Worm (Caenorhabditis elegans) whole organism, young adult: ENCODE measurements around the gene F21C10.4.

Experiments
- F55B11.4 ChIP-seq: sonication (generic microtip); optimal IDR thresholded peaks from 2 replicates; lab custom pipeline; 2016; ENCODE audit warnings: missing compliant biosample characterization, missing genetic modification characterization, borderline replicate concordance; ENCODE audit not compliant: insufficient read depth
- T07F8.4 ChIP-seq: sonication (generic microtip); optimal IDR thresholded peaks from 2 replicates; lab custom pipeline; 2016; ENCODE audit warnings: mild to moderate bottlenecking, missing genetic modification characterization, moderate library complexity, missing compliant biosample characterization
- egl-44 ChIP-seq: fragments of 200-800 bp; sonication (Bioruptor generic); IDR thresholded peaks from 2 replicates; pipeline ENCODE4 v1.3.6; 2022; ENCODE audit warnings: missing genetic modification reagents, missing genetic modification characterization, missing compliant biosample characterization
- hlh-12 ChIP-seq: sonication (generic microtip); optimal IDR thresholded peaks from 2 replicates; lab custom pipeline; 2016; ENCODE audit warnings: missing genetic modification characterization, missing compliant biosample characterization
- lin-40 ChIP-seq: sonication (generic microtip); optimal IDR thresholded peaks from 2 replicates; lab custom pipeline; 2016; ENCODE audit warnings: missing genetic modification characterization, mild to moderate bottlenecking, missing compliant biosample characterization, missing genotype, missing genetic modification reagents
- madf-8 ChIP-seq: fragments of 200-800 bp; sonication (Bioruptor generic); conservative IDR thresholded peaks from 2 replicates; pipeline ENCODE4 v1.3.6; 2022; ENCODE audit warnings: missing genetic modification reagents, missing genetic modification characterization, missing compliant biosample characterization
- nfyb-1 ChIP-seq: fragments of 200-800 bp; sonication (Bioruptor generic); IDR thresholded peaks from 2 replicates; pipeline ENCODE4 v1.3.6; 2022; ENCODE audit warnings: missing genetic modification reagents, missing genetic modification characterization, missing compliant biosample characterization
- nhr-90 ChIP-seq: sonication (generic microtip); optimal IDR thresholded peaks from 2 replicates; lab custom pipeline; 2016; ENCODE audit warnings: missing genotype, mild to moderate bottlenecking, missing genetic modification characterization, missing compliant biosample characterization
- repo-1 ChIP-seq: sonication (generic microtip); optimal IDR thresholded peaks from 2 replicates; lab custom pipeline; 2017; ENCODE audit warnings: mild to moderate bottlenecking, missing genetic modification characterization, missing compliant biosample characterization
- snpc-4 ChIP-seq, 5 experiments: fragments of 150-350 bp in 1 of 5; sonication (generic microtip) in 4 of 5; optimal IDR thresholded peaks; 2 replicates each; lab custom pipeline; 2014 to 2018; ENCODE audit warnings: missing genetic modification characterization in 5 of 5, missing biosample characterization in 3 of 5, antibody characterized with exemption in 2 of 5, mild to moderate bottlenecking in 2 of 5, missing compliant biosample characterization in 2 of 5, missing genotype in 2 of 5, moderate library complexity in 2 of 5, missing genetic modification reagents in 1 of 5
- zfh-2 ChIP-seq: fragments of 200-800 bp; sonication (Bioruptor generic); conservative IDR thresholded peaks from 2 replicates; pipeline ENCODE4 v1.3.6; 2022; ENCODE audit warnings: missing genetic modification reagents, missing genetic modification characterization, missing compliant biosample characterization
- ztf-25 ChIP-seq: fragments of 200-800 bp; sonication (Bioruptor generic); IDR thresholded peaks from 2 replicates; pipeline ENCODE4 v1.3.6; 2022; ENCODE audit warnings: missing genetic modification reagents, missing genetic modification characterization, missing compliant biosample characterization
- ztf-6 ChIP-seq: fragments of 200-800 bp; sonication (Bioruptor generic); IDR thresholded peaks from 2 replicates; pipeline ENCODE4 v1.3.6; 2022; ENCODE audit warnings: missing genetic modification reagents, missing genetic modification characterization, missing compliant biosample characterization

DNA sequence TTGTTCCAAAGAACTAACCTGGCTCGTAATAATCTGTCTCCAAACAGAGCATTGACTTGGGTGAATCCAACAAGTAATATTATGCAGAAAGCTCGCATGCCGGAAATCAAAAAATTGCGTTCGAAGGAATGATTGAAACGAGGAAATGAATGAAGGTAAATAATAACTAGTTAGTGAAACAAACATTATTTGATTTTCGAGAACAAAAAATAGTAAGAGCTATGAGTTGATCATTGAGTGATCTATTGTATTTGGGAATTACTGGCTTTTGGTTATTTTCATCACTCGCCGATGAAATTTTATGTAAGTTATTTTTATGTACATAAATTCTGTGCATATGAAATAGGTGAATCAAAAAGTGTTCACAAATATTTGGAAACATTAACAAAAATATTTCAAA lies 28.4 kb downstream of the F21C10.4 start, which contains the start of gene B0222.5:
- no peak for TF ChIP-seq egl-44
- no peak for TF ChIP-seq hlh-12
- TF ChIP-seq lin-40 (tag; lab: Kevin White, UChicago): no peak
- TF ChIP-seq ztf-6 (GFP tag; lab: Robert Waterston, UW): no peak
- TF ChIP-seq snpc-4 (GFP tag; optimal IDR thresholded peaks at IDR 0.05; lab: Kevin White, UChicago): no peak
- no peak for TF ChIP-seq snpc-4 (tag; optimal IDR thresholded peaks at IDR 0.05; lab: Kevin White, UChicago)
- no peak for TF ChIP-seq F55B11.4
- TF ChIP-seq nfyb-1 (GFP tag; lab: Robert Waterston, UW): no peak
- no peak for TF ChIP-seq T07F8.4 (tag; lab: Kevin White, UChicago)
- TF ChIP-seq ztf-25 (GFP tag; lab: Robert Waterston, UW): no peak
- no peak for TF ChIP-seq zfh-2 (GFP tag; lab: Robert Waterston, UW)
- no peak for TF ChIP-seq nhr-90 (tag; lab: Kevin White, UChicago)
- TF ChIP-seq madf-8 (GFP tag; lab: Robert Waterston, UW): no peak
- TF ChIP-seq repo-1 (tag; lab: Kevin White, UChicago): no peak
